Worm (Caenorhabditis elegans): ENCODE measurements around the gene pud-1.2.

DNA sequence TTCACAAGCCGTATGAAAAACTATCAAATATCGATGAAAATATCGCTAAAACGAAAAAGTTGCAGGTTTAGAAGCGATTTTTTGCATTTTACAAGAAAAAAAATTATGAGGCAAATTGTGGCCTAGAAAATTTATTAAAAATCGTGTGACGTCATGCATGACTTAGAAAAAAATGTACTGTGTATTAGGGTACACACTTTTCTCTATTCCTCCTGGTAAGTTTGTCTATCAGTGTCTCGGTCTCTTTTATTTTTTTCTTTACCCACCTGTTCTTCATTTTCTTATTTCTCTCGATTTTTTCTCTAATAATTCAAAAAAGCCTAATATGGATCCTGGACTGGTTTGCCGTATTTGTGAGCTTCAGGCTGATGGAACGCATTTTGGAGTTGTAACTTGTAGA is 37.3 kb downstream of the pud-1.2 start, which contains the start of gene nhr-227:
- TF ChIP-seq lag-1 (GFP tag; IDR thresholded peaks at IDR 0.05) (no peak), T07F8.4 (tag; optimal IDR thresholded peaks at IDR 0.05) (no peak), ztf-18 (tag; optimal IDR thresholded peaks at IDR 0.05) (no peak), madf-6 (GFP tag; IDR thresholded peaks at IDR 0.05) (no peak)

Data from whole organism, young adult.